Fruit fly (Drosophila melanogaster): ENCODE results near the gene CG31897.

- TF ChIP-seq h (optimal IDR thresholded peaks at IDR 0.05) (no peak), insv (optimal IDR thresholded peaks at IDR 0.05) (no peak), psq (optimal IDR thresholded peaks at IDR 0.05) (no peak), ttk (optimal IDR thresholded peaks at IDR 0.05) (no peak), Myc (optimal IDR thresholded peaks at IDR 0.05) (no peak), Sin3A (optimal IDR thresholded peaks at IDR 0.05) (no peak)
Measured at dm6 chr2L:8425212-8425611, 17.0 kb upstream of the CG31897 start.
